Worm (Caenorhabditis elegans): ENCODE data around the gene ttr-16.

The ttr-16 gene

ce11 chrIV:11021512-11022268, 42.2 kb downstream of the ttr-16 start, which contains the start of gene mogs-1:
Gene mogs-1 (minus strand): TSS chrIV:11021928.
- no peak for TF ChIP-seq fkh-2 (tag; optimal IDR thresholded peaks at IDR 0.05)
- TF ChIP-seq elt-2 (tag; optimal IDR thresholded peaks at IDR 0.05): peak; percentile 50
- TF ChIP-seq nhr-23 (tag; optimal IDR thresholded peaks at IDR 0.05): peak; percentile 72
- TF ChIP-seq nhr-43 (tag; optimal IDR thresholded peaks at IDR 0.05; ENCODE audit: poor library complexity, severe bottlenecking): peak; percentile 60
- TF ChIP-seq nhr-25 (tag; optimal IDR thresholded peaks at IDR 0.05): peak; percentile 53
- TF ChIP-seq jun-1 (tag; optimal IDR thresholded peaks at IDR 0.05): peak; percentile 17
- TF ChIP-seq ceh-9 (tag; optimal IDR thresholded peaks at IDR 0.05): no peak
- TF ChIP-seq elt-1 (tag; optimal IDR thresholded peaks at IDR 0.05): peak; percentile 17
- no peak for TF ChIP-seq nhr-77 (tag; optimal IDR thresholded peaks at IDR 0.05)
- peak; percentile 21 for TF ChIP-seq hmg-11 (tag; optimal IDR thresholded peaks at IDR 0.05)
- TF ChIP-seq ZK546.5 (tag; optimal IDR thresholded peaks at IDR 0.05): no peak

ce11 chrIV:11019962-11020550, 43.9 kb downstream of the ttr-16 start, which contains the start of gene F13H10.8:
Gene F13H10.8 (plus strand): TSS chrIV:11020517.
- TF ChIP-seq snpc-4 (tag; optimal IDR thresholded peaks at IDR 0.05) (peak; percentile 28), nhr-43 (tag; optimal IDR thresholded peaks at IDR 0.05; ENCODE audit: poor library complexity, severe bottlenecking) (no peak), nhr-237 (tag; optimal IDR thresholded peaks at IDR 0.05) (no peak), lin-39 (tag; optimal IDR thresholded peaks at IDR 0.05) (no peak), nfya-1 (tag; optimal IDR thresholded peaks at IDR 0.05; ENCODE audit: insufficient read depth) (peak; percentile 31), lin-15B (tag; optimal IDR thresholded peaks at IDR 0.05) (peak; percentile 25), zag-1 (tag; optimal IDR thresholded peaks at IDR 0.05) (no peak), mdl-1 (tag; optimal IDR thresholded peaks at IDR 0.05) (no peak), nhr-77 (tag; optimal IDR thresholded peaks at IDR 0.05) (no peak), nhr-25 (tag; optimal IDR thresholded peaks at IDR 0.05) (peak; percentile 21), aly-2 (tag; optimal IDR thresholded peaks at IDR 0.05) (no peak), tbx-2 (tag; optimal IDR thresholded peaks at IDR 0.05) (no peak), egl-5 (tag; optimal IDR thresholded peaks at IDR 0.05) (no peak), elt-2 (tag; optimal IDR thresholded peaks at IDR 0.05) (peak; percentile 76), ztf-11 (tag; optimal IDR thresholded peaks at IDR 0.05) (no peak), fos-1 (tag; optimal IDR thresholded peaks at IDR 0.05) (no peak), ceh-28 (tag; optimal IDR thresholded peaks at IDR 0.05) (no peak), unc-62 (GFP tag; optimal IDR thresholded peaks at IDR 0.05) (no peak), egl-27 (tag; optimal IDR thresholded peaks at IDR 0.05) (no peak), pha-4 (tag; optimal IDR thresholded peaks at IDR 0.05) (peak; percentile 93), eor-1 (tag; optimal IDR thresholded peaks at IDR 0.05) (no peak), ceh-16 (tag; optimal IDR thresholded peaks at IDR 0.05) (no peak), skn-1 (tag; optimal IDR thresholded peaks at IDR 0.05) (no peak), pqm-1 (tag; optimal IDR thresholded peaks at IDR 0.05) (peak; percentile 3), sea-2 (GFP tag; optimal IDR thresholded peaks at IDR 0.05) (no peak), ztf-4 (tag; optimal IDR thresholded peaks at IDR 0.05) (no peak), hmg-11 (tag; optimal IDR thresholded peaks at IDR 0.05) (peak; percentile 58)

- TF ChIP-seq pqm-1 (tag; optimal IDR thresholded peaks at IDR 0.05) (peak; percentile 66), elt-2 (tag; optimal IDR thresholded peaks at IDR 0.05) (peak; percentile 86), sea-2 (GFP tag; optimal IDR thresholded peaks at IDR 0.05) (no peak)
These were observed 48.1 kb downstream of the ttr-16 start, which contains the start of gene F13H10.3 for ce11 chrIV:11015881-11016280. Gene F13H10.3 (minus strand): TSS chrIV:11015953.
